Fruit fly (Drosophila melanogaster) Kc167 (cell line): Measurements from ENCODE around the gene CG33721.

ENCODE experiments used
- Myc ChIP-seq: fragments of >200 bp; optimal IDR thresholded peaks from 2 replicates; lab custom pipeline; 2017; ENCODE audit warnings: missing external identifiers
- Sin3A ChIP-seq: fragments of >200 bp; optimal IDR thresholded peaks from 2 replicates; lab custom pipeline; 2018; ENCODE audit warnings: missing external identifiers
- h ChIP-seq: fragments of >200 bp; optimal IDR thresholded peaks from 3 replicates; lab custom pipeline; 2018; ENCODE audit warnings: missing external identifiers
- insv ChIP-seq: fragments of >200 bp; optimal IDR thresholded peaks from 3 replicates; lab custom pipeline; 2018; ENCODE audit warnings: missing external identifiers

- TF ChIP-seq insv (no peak), Sin3A (lab: Kevin White, UChicago) (no peak), Myc (lab: Kevin White, UChicago) (no peak), h (lab: Kevin White, UChicago) (no peak)
These were observed 27.1 kb downstream of the CG33721 start for dm6 chr3R:22357942-22358341.
